Worm (Caenorhabditis elegans): ENCODE measurements around the gene srh-34.

Gene srh-34

ce11 chrV:417656-418353 is 28.7 kb downstream of the srh-34 start, which contains the start of gene irg-8:
Gene irg-8 (minus strand): TSS chrV:417706.
- TF ChIP-seq pqm-1 (tag; optimal IDR thresholded peaks at IDR 0.05) (peak; percentile 25), elt-2 (tag; optimal IDR thresholded peaks at IDR 0.05) (peak; percentile 77), nhr-28 (tag; optimal IDR thresholded peaks at IDR 0.05) (no peak)

- TF ChIP-seq pha-4 (tag; optimal IDR thresholded peaks at IDR 0.05) (no peak), ceh-16 (tag; optimal IDR thresholded peaks at IDR 0.05) (no peak), daf-12 (tag; optimal IDR thresholded peaks at IDR 0.05) (no peak), elt-1 (tag; optimal IDR thresholded peaks at IDR 0.05) (no peak), fos-1 (tag; optimal IDR thresholded peaks at IDR 0.05) (no peak), nhr-28 (tag; optimal IDR thresholded peaks at IDR 0.05) (no peak), lin-39 (tag; optimal IDR thresholded peaks at IDR 0.05) (no peak), pqm-1 (tag; optimal IDR thresholded peaks at IDR 0.05) (peak; percentile 93), elt-2 (tag; optimal IDR thresholded peaks at IDR 0.05) (peak; percentile 79), elt-3 (tag; optimal IDR thresholded peaks at IDR 0.05) (no peak)
Measured at ce11 chrV:415072-415471, 31.4 kb downstream of the srh-34 start.

ce11 chrV:414630-415029 is 31.8 kb downstream of the srh-34 start, which contains the start of gene dod-19:
Gene dod-19 (minus strand): TSS chrV:414759.
- no peak for TF ChIP-seq nhr-77 (tag; optimal IDR thresholded peaks at IDR 0.05)
- TF ChIP-seq nhr-237 (tag; optimal IDR thresholded peaks at IDR 0.05), result no peak
- TF ChIP-seq aly-2 (tag; optimal IDR thresholded peaks at IDR 0.05), result no peak
- no peak for TF ChIP-seq sea-2 (GFP tag; optimal IDR thresholded peaks at IDR 0.05)
- no peak for TF ChIP-seq daf-12 (tag; optimal IDR thresholded peaks at IDR 0.05)
- TF ChIP-seq nhr-28 (tag; optimal IDR thresholded peaks at IDR 0.05), result no peak
- no peak for TF ChIP-seq ZK546.5 (tag; optimal IDR thresholded peaks at IDR 0.05)
- no peak for TF ChIP-seq skn-1 (tag; optimal IDR thresholded peaks at IDR 0.05)
- no peak for TF ChIP-seq ztf-4 (tag; optimal IDR thresholded peaks at IDR 0.05)
- TF ChIP-seq elt-2 (tag; optimal IDR thresholded peaks at IDR 0.05), result no peak
- TF ChIP-seq hmg-11 (tag; optimal IDR thresholded peaks at IDR 0.05), result no peak
- no peak for TF ChIP-seq lsy-12 (tag; optimal IDR thresholded peaks at IDR 0.05)
- TF ChIP-seq nhr-43 (tag; optimal IDR thresholded peaks at IDR 0.05; ENCODE audit: poor library complexity, severe bottlenecking), result no peak
- TF ChIP-seq lin-39 (tag; optimal IDR thresholded peaks at IDR 0.05), result no peak
- no peak for TF ChIP-seq unc-62 (GFP tag; optimal IDR thresholded peaks at IDR 0.05)
- TF ChIP-seq nhr-23 (tag; optimal IDR thresholded peaks at IDR 0.05), result no peak
- no peak for TF ChIP-seq zag-1 (tag; optimal IDR thresholded peaks at IDR 0.05)
- TF ChIP-seq snpc-4 (tag; optimal IDR thresholded peaks at IDR 0.05), result no peak
- no peak for TF ChIP-seq ztf-11 (tag; optimal IDR thresholded peaks at IDR 0.05)
- TF ChIP-seq egl-5 (tag; optimal IDR thresholded peaks at IDR 0.05), result no peak

ce11 chrV:412820-413219 is 33.7 kb downstream of the srh-34 start:
- TF ChIP-seq elt-1 (tag; optimal IDR thresholded peaks at IDR 0.05) (no peak), fkh-2 (tag; optimal IDR thresholded peaks at IDR 0.05) (no peak), nhr-76 (tag; optimal IDR thresholded peaks at IDR 0.05) (no peak), R02D3.7 (tag; optimal IDR thresholded peaks at IDR 0.05) (no peak), hmg-11 (tag; optimal IDR thresholded peaks at IDR 0.05) (no peak), ZK546.5 (tag; optimal IDR thresholded peaks at IDR 0.05) (no peak), elt-3 (tag; optimal IDR thresholded peaks at IDR 0.05) (no peak), unc-39 (tag; optimal IDR thresholded peaks at IDR 0.05) (no peak), egl-27 (tag; optimal IDR thresholded peaks at IDR 0.05) (no peak), mdl-1 (tag; optimal IDR thresholded peaks at IDR 0.05) (no peak), nhr-77 (tag; optimal IDR thresholded peaks at IDR 0.05) (no peak), fkh-10 (GFP tag; optimal IDR thresholded peaks at IDR 0.05) (no peak)

DNA sequence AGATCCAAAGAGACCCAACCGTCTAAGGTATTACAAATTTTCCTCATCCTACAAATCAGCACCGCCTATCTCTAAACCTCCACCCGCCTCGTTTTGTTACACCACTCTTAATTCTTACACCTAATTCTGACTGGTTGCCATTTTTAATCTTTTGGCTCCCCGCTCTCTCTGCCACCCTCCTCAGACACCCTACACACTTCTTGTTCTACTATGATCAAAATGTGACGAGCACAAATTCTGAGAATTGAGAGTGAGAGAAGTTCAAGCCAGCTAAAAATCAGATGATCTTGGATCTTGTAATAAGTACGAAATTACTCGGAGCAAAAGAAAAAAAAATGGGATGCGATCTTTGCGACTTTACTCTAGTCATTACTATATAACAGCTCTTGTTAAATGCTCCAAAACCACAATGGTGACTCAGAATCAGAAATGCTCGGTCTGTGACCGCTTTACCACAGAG is 42.2 kb downstream of the srh-34 start, which contains the start of gene nhr-252:
TSS of gene nhr-252 (plus strand) at position 410 of the 460 bp plus-strand sequence.
- TF ChIP-seq eor-1 (tag; optimal IDR thresholded peaks at IDR 0.05) (no peak), nhr-25 (tag; optimal IDR thresholded peaks at IDR 0.05) (no peak), ceh-28 (tag; optimal IDR thresholded peaks at IDR 0.05) (no peak), nhr-237 (tag; optimal IDR thresholded peaks at IDR 0.05) (no peak), nfya-1 (tag; optimal IDR thresholded peaks at IDR 0.05; ENCODE audit: insufficient read depth) (no peak), elt-3 (tag; optimal IDR thresholded peaks at IDR 0.05) (no peak), mml-1 (tag; optimal IDR thresholded peaks at IDR 0.05) (no peak)
